Fruit fly (Drosophila melanogaster) whole organism, embryonic: Measurements from ENCODE around the gene CG13631.

Source experiments
- Adf1 ChIP-seq: fragments of 200-800 bp; sonication (Bioruptor generic); IDR thresholded peaks from 2 replicates; pipeline ENCODE4 v1.3.6; 2022; ENCODE audit warnings: missing biosample characterization, missing genetic modification characterization
- CG10274 ChIP-seq: fragments of 200-800 bp; sonication (Bioruptor generic); optimal IDR thresholded peaks from 3 replicates; lab custom pipeline; 2017; ENCODE audit warnings: missing biosample characterization, mild to moderate bottlenecking, missing genetic modification characterization
- CG15269 ChIP-seq: fragments of 200-800 bp; sonication (Bioruptor generic); optimal IDR thresholded peaks from 2 replicates; lab custom pipeline; 2018; ENCODE audit warnings: missing biosample characterization, mild to moderate bottlenecking, missing genetic modification characterization, moderate library complexity
- CG17359 ChIP-seq: fragments of 200-800 bp; sonication (Bioruptor generic); optimal IDR thresholded peaks from 3 replicates; lab custom pipeline; 2018; ENCODE audit warnings: missing biosample characterization, mild to moderate bottlenecking, missing genetic modification characterization, moderate library complexity
- CG17568 ChIP-seq: fragments of 200-800 bp; sonication (Bioruptor generic); optimal IDR thresholded peaks from 2 replicates; lab custom pipeline; 2018; ENCODE audit warnings: missing biosample characterization, mild to moderate bottlenecking, missing genetic modification characterization, moderate library complexity
- CG17829 ChIP-seq: fragments of 200-800 bp; optimal IDR thresholded peaks from 2 replicates; lab custom pipeline; 2019; ENCODE audit warnings: missing biosample characterization, mild to moderate bottlenecking, missing genetic modification characterization, moderate library complexity
- CG17912 ChIP-seq: fragments of 200-800 bp; sonication (Bioruptor generic); optimal IDR thresholded peaks from 2 replicates; lab custom pipeline; 2018; ENCODE audit warnings: missing biosample characterization, mild to moderate bottlenecking, missing genetic modification characterization
- CG18011 ChIP-seq: fragments of 200-800 bp; sonication (Bioruptor generic); optimal IDR thresholded peaks from 2 replicates; lab custom pipeline; 2017; ENCODE audit warnings: missing biosample characterization, missing genetic modification characterization, mild to moderate bottlenecking, moderate library complexity, missing genotype
- CG18262 ChIP-seq: fragments of 200-800 bp; optimal IDR thresholded peaks from 3 replicates; lab custom pipeline; 2019; ENCODE audit warnings: missing biosample characterization, mild to moderate bottlenecking, missing genetic modification characterization, moderate library complexity
- CG2116 ChIP-seq: fragments of 200-800 bp; sonication (Bioruptor generic); optimal IDR thresholded peaks from 3 replicates; lab custom pipeline; 2018; ENCODE audit warnings: missing biosample characterization, mild to moderate bottlenecking, missing genetic modification characterization
- CG2120 ChIP-seq: fragments of 200-800 bp; sonication (Bioruptor generic); optimal IDR thresholded peaks from 3 replicates; lab custom pipeline; 2016; ENCODE audit warnings: missing biosample characterization, missing genetic modification characterization
- CG2712 ChIP-seq: fragments of 200-800 bp; optimal IDR thresholded peaks from 3 replicates; lab custom pipeline; 2019; ENCODE audit warnings: missing biosample characterization, mild to moderate bottlenecking, missing genetic modification characterization, moderate library complexity
- CG31365 ChIP-seq: fragments of 200-800 bp; sonication (Bioruptor generic); optimal IDR thresholded peaks from 2 replicates; lab custom pipeline; 2018; ENCODE audit warnings: missing biosample characterization, mild to moderate bottlenecking, missing genetic modification characterization
- CG3838 ChIP-seq: fragments of 200-800 bp; sonication (Bioruptor generic); optimal IDR thresholded peaks from 3 replicates; lab custom pipeline; 2016; ENCODE audit warnings: missing biosample characterization, missing genetic modification characterization
- CG43689 ChIP-seq: fragments of 200-800 bp; sonication (Bioruptor generic); IDR thresholded peaks from 2 replicates; pipeline ENCODE4 v1.3.6; 2022; ENCODE audit warnings: missing biosample characterization, missing genetic modification characterization
- CG7786 ChIP-seq: fragments of 200-800 bp; sonication (Bioruptor generic); optimal IDR thresholded peaks from 2 replicates; lab custom pipeline; 2016; ENCODE audit warnings: missing biosample characterization, missing genetic modification characterization
- CG9876 ChIP-seq: fragments of 200-800 bp; sonication (Bioruptor generic); optimal IDR thresholded peaks from 2 replicates; lab custom pipeline; 2016; ENCODE audit warnings: missing biosample characterization, missing genetic modification characterization
- Dad ChIP-seq: fragments of 200-800 bp; sonication (Bioruptor generic); optimal IDR thresholded peaks from 3 replicates; lab custom pipeline; 2016; ENCODE audit warnings: missing biosample characterization, missing genetic modification characterization
- Dbx ChIP-seq: fragments of 200-800 bp; sonication (Bioruptor generic); IDR thresholded peaks from 3 replicates; pipeline ENCODE4 v1.3.6; 2022; ENCODE audit warnings: missing biosample characterization, missing genetic modification characterization
- Ets97D ChIP-seq: fragments of 200-800 bp; sonication (Bioruptor generic); optimal IDR thresholded peaks from 3 replicates; lab custom pipeline; 2016; ENCODE audit warnings: missing biosample characterization, missing genetic modification characterization
- Gsc ChIP-seq: fragments of 200-800 bp; sonication (Bioruptor generic); IDR thresholded peaks from 2 replicates; pipeline ENCODE4 v1.3.6; 2022; ENCODE audit warnings: missing biosample characterization, missing genetic modification characterization
- Hr39 ChIP-seq: fragments of >200 bp; optimal IDR thresholded peaks from 2 replicates; lab custom pipeline; 2017
- Lhr ChIP-seq: fragments of 200-800 bp; sonication (Bioruptor generic); optimal IDR thresholded peaks from 3 replicates; lab custom pipeline; 2017; ENCODE audit warnings: mild to moderate bottlenecking, missing biosample characterization, missing genetic modification reagents, missing genetic modification characterization
- Neu2 ChIP-seq: fragments of 200-800 bp; sonication (Bioruptor generic); optimal IDR thresholded peaks from 3 replicates; lab custom pipeline; 2016; ENCODE audit warnings: missing biosample characterization, missing genetic modification characterization, borderline replicate concordance
- Opbp ChIP-seq: fragments of 200-800 bp; sonication (Bioruptor generic); IDR thresholded peaks from 3 replicates; pipeline ENCODE4 v1.3.6; 2022; ENCODE audit warnings: missing biosample characterization, missing genetic modification characterization; ENCODE audit not compliant: partially characterized antibody
- Sry-β ChIP-seq: fragments of 200-800 bp; sonication (Bioruptor generic); optimal IDR thresholded peaks from 2 replicates; lab custom pipeline; 2018; ENCODE audit warnings: missing biosample characterization, mild to moderate bottlenecking, missing genetic modification characterization, moderate library complexity
- TFAM ChIP-seq: fragments of 200-800 bp; sonication (Bioruptor generic); optimal IDR thresholded peaks from 2 replicates; lab custom pipeline; 2017; ENCODE audit warnings: missing biosample characterization, missing genetic modification characterization, inconsistent platforms
- al ChIP-seq: fragments of 200-800 bp; sonication (Bioruptor generic); IDR thresholded peaks from 2 replicates; pipeline ENCODE4 v1.3.6; 2022; ENCODE audit warnings: missing biosample characterization, missing genetic modification characterization
- az2 ChIP-seq: fragments of 200-800 bp; sonication (Bioruptor generic); optimal IDR thresholded peaks from 3 replicates; lab custom pipeline; 2016; ENCODE audit warnings: missing biosample characterization, missing genetic modification characterization
- bbx ChIP-seq: fragments of 200-800 bp; sonication (Bioruptor generic); IDR thresholded peaks from 2 replicates; pipeline ENCODE4 v1.3.6; 2022; ENCODE audit warnings: missing biosample characterization, missing genetic modification characterization; ENCODE audit not compliant: partially characterized antibody
- chif ChIP-seq, 2 experiments: fragments of 200-800 bp; sonication (Bioruptor generic); optimal IDR thresholded peaks; 3 replicates each; lab custom pipeline; 2016; ENCODE audit warnings: missing biosample characterization in 2 of 2, missing genetic modification characterization in 2 of 2
- chm ChIP-seq: fragments of 200-800 bp; sonication (Bioruptor generic); IDR thresholded peaks from 2 replicates; pipeline ENCODE4 v1.3.6; 2022; ENCODE audit warnings: missing biosample characterization, missing genetic modification characterization
- chn ChIP-seq: fragments of 200-800 bp; sonication (Bioruptor generic); optimal IDR thresholded peaks from 2 replicates; lab custom pipeline; 2016; ENCODE audit warnings: missing biosample characterization, missing genetic modification characterization
- ci ChIP-seq: fragments of 200-800 bp; sonication (Bioruptor generic); IDR thresholded peaks from 3 replicates; pipeline ENCODE4 v1.3.6; 2022; ENCODE audit warnings: missing biosample characterization, missing genetic modification characterization
- croc ChIP-seq: fragments of 200-800 bp; sonication (Bioruptor generic); conservative IDR thresholded peaks from 3 replicates; pipeline ENCODE4 v1.3.6; 2022; ENCODE audit warnings: missing biosample characterization, missing genetic modification characterization
- dmrt99B ChIP-seq: fragments of 200-800 bp; sonication (Bioruptor generic); optimal IDR thresholded peaks from 2 replicates; lab custom pipeline; 2018; ENCODE audit warnings: missing biosample characterization, mild to moderate bottlenecking, missing genetic modification characterization, moderate library complexity
- fru ChIP-seq: fragments of >200 bp; optimal IDR thresholded peaks from 2 replicates; lab custom pipeline; 2017
- gem ChIP-seq: fragments of 200-800 bp; sonication (Bioruptor generic); optimal IDR thresholded peaks from 2 replicates; lab custom pipeline; 2019; ENCODE audit warnings: missing biosample characterization, mild to moderate bottlenecking, missing genetic modification characterization, moderate library complexity
- gro ChIP-seq: fragments of 200-800 bp; sonication (Bioruptor generic); optimal IDR thresholded peaks from 2 replicates; lab custom pipeline; 2016; ENCODE audit warnings: missing biosample characterization, missing genetic modification characterization
- h ChIP-seq: fragments of >200 bp; optimal IDR thresholded peaks from 2 replicates; lab custom pipeline; 2017
- her ChIP-seq: fragments of 200-800 bp; sonication (Bioruptor generic); optimal IDR thresholded peaks from 2 replicates; lab custom pipeline; 2016; ENCODE audit warnings: missing biosample characterization, missing genetic modification characterization
- luna ChIP-seq: fragments of 200-800 bp; sonication (Bioruptor generic); optimal IDR thresholded peaks from 2 replicates; lab custom pipeline; 2016; ENCODE audit warnings: missing biosample characterization, missing genetic modification characterization
- mirr ChIP-seq: fragments of 200-800 bp; sonication (Bioruptor generic); optimal IDR thresholded peaks from 3 replicates; lab custom pipeline; 2018; ENCODE audit warnings: missing biosample characterization, mild to moderate bottlenecking, missing genetic modification characterization
- pho ChIP-seq: fragments of 200-800 bp; sonication (Bioruptor generic); optimal IDR thresholded peaks from 2 replicates; lab custom pipeline; 2016; ENCODE audit warnings: missing biosample characterization, missing genetic modification characterization
- sd ChIP-seq: fragments of 200-800 bp; sonication (Bioruptor generic); optimal IDR thresholded peaks from 3 replicates; lab custom pipeline; 2018; ENCODE audit warnings: missing biosample characterization, mild to moderate bottlenecking, missing genetic modification characterization, moderate library complexity
- sens ChIP-seq: fragments of 200-800 bp; sonication (Bioruptor generic); peaks from one replicate; lab custom pipeline; 2016; ENCODE audit warnings: missing biosample characterization, missing genetic modification characterization
- shn ChIP-seq: fragments of 200-800 bp; sonication (Bioruptor generic); optimal IDR thresholded peaks from 3 replicates; lab custom pipeline; 2016; ENCODE audit warnings: missing biosample characterization, missing genetic modification characterization
- tgo ChIP-seq: fragments of 200-800 bp; sonication (Bioruptor generic); IDR thresholded peaks from 3 replicates; pipeline ENCODE4 v1.3.6; 2022; ENCODE audit warnings: missing biosample characterization, missing genetic modification characterization
- trem ChIP-seq: fragments of 200-800 bp; optimal IDR thresholded peaks from 3 replicates; lab custom pipeline; 2019; ENCODE audit warnings: missing biosample characterization, mild to moderate bottlenecking, missing genetic modification characterization, moderate library complexity
- twi ChIP-seq: fragments of 200-800 bp; optimal IDR thresholded peaks from 2 replicates; lab custom pipeline; 2019; ENCODE audit warnings: missing biosample characterization, mild to moderate bottlenecking, missing genetic modification characterization, moderate library complexity
- usp ChIP-seq: fragments of >200 bp; optimal IDR thresholded peaks from 2 replicates; lab custom pipeline; 2017; ENCODE audit warnings: missing biosample characterization, missing genetic modification characterization

CG13631 gene

dm6 chr3R:24813637-24814301 is 44.6 kb downstream of the CG13631 start, which contains the start of the genes lili and CG34150 (continued):
- TF ChIP-seq al (GFP tag; lab: Robert Waterston, UW) (peak; percentile 69), CG2116 (GFP tag; lab: Kevin White, UChicago) (peak; percentile 89), CG2120 (GFP tag; lab: Kevin White, UChicago) (peak; percentile 91), sd (tag; lab: Kevin White, UChicago) (peak; percentile 65), CG17568 (GFP tag; lab: Kevin White, UChicago) (no peak), CG17912 (GFP tag; lab: Kevin White, UChicago) (no peak), CG7786 (peak; percentile 74), CG9876 (no peak), chm (GFP tag; lab: Robert Waterston, UW) (peak; percentile 87), CG43689 (GFP tag; lab: Robert Waterston, UW) (no peak), Gsc (GFP tag; lab: Robert Waterston, UW) (no peak), Dbx (GFP tag; lab: Robert Waterston, UW) (peak; percentile 82), CG10274 (GFP tag; lab: Kevin White, UChicago) (no peak), CG15269 (tag; lab: Kevin White, UChicago) (peak; percentile 81), chif (GFP tag; optimal IDR thresholded peaks at IDR 0.05; lab: Kevin White, UChicago) (peak; percentile 52 to 74), dmrt99B (no peak), TFAM (GFP tag; lab: Kevin White, UChicago) (no peak), croc (peak; percentile 37; the same call in 2 of the 3 replicates), ci (GFP tag; lab: Robert Waterston, UW) (peak; percentile 73), CG2712 (peak; percentile 86), trem (tag; lab: Kevin White, UChicago) (peak; percentile 92), Lhr (GFP tag; lab: Kevin White, UChicago) (peak; percentile 58), CG18011 (GFP tag; lab: Kevin White, UChicago) (peak; percentile 53), gro (GFP tag; lab: Kevin White, UChicago) (peak; percentile 81), twi (tag; lab: Kevin White, UChicago) (peak; percentile 56), tgo (GFP tag; lab: Robert Waterston, UW) (peak; percentile 72), fru (lab: Kevin White, UChicago) (no peak), CG18262 (tag; lab: Kevin White, UChicago) (peak; percentile 67), bbx (GFP tag; lab: Robert Waterston, UW) (peak; percentile 80), az2 (GFP tag; lab: Kevin White, UChicago) (peak; percentile 80), chn (GFP tag; lab: Kevin White, UChicago) (peak; percentile 78), CG31365 (tag; lab: Kevin White, UChicago) (no peak), Dad (GFP tag; lab: Kevin White, UChicago) (peak; percentile 73), Adf1 (GFP tag; lab: Robert Waterston, UW) (peak; percentile 44), pho (GFP tag; lab: Kevin White, UChicago) (peak; percentile 79), mirr (GFP tag; lab: Kevin White, UChicago) (no peak), shn (GFP tag; lab: Kevin White, UChicago) (peak; percentile 47), CG3838 (peak; percentile 67), Ets97D (peak; percentile 76), h (lab: Kevin White, UChicago) (no peak), Sry-β (peak; percentile 27), Neu2 (GFP tag; lab: Kevin White, UChicago) (no peak), gem (tag; lab: Kevin White, UChicago) (peak; percentile 83), Hr39 (no peak), Opbp (peak; percentile 71; the same call in 2 of the 3 replicates), her (GFP tag; lab: Kevin White, UChicago) (no peak), luna (GFP tag; lab: Kevin White, UChicago) (peak; percentile 47), CG17829 (tag; lab: Kevin White, UChicago) (peak; percentile 81), CG17359 (tag; lab: Kevin White, UChicago) (peak; percentile 90), usp (GFP tag; lab: Kevin White, UChicago) (no peak), sens (GFP tag; lab: Kevin White, UChicago) (peak; percentile 97)
